Worm (Caenorhabditis elegans): ENCODE data around the gene C25F9.4.
A peak's percentile ranks its signal among the peaks of the same experiment; 100 is the strongest.

Gene C25F9.4

ce11 chrV:19371777-19372176 is 44.6 kb downstream of the C25F9.4 start:
- peak; percentile 13 for TF ChIP-seq sptf-1 (tag; optimal IDR thresholded peaks at IDR 0.05)
- no peak for TF ChIP-seq mab-5 (tag; optimal IDR thresholded peaks at IDR 0.05)
- no peak for TF ChIP-seq flh-1 (GFP tag; optimal IDR thresholded peaks at IDR 0.05)
- no peak for TF ChIP-seq pha-4 (tag; optimal IDR thresholded peaks at IDR 0.05)
- no peak for TF ChIP-seq lin-13 (tag; optimal IDR thresholded peaks at IDR 0.05)
- TF ChIP-seq nhr-76 (tag; optimal IDR thresholded peaks at IDR 0.05), result no peak
- TF ChIP-seq drap-1 (GFP tag; optimal IDR thresholded peaks at IDR 0.05), result peak; percentile 59
- TF ChIP-seq snpc-4 (tag; optimal IDR thresholded peaks at IDR 0.05), result no peak
- TF ChIP-seq lsy-2 (tag; optimal IDR thresholded peaks at IDR 0.05), result no peak
- TF ChIP-seq elt-3 (tag; optimal IDR thresholded peaks at IDR 0.05), result no peak
- no peak for TF ChIP-seq nhr-12 (tag; optimal IDR thresholded peaks at IDR 0.05)

ce11 chrV:19371253-19371652 is 45.1 kb downstream of the C25F9.4 start, which contains the start of gene Y43F8A.2:
Gene Y43F8A.2 (plus strand): TSS chrV:19371553.
- TF ChIP-seq nhr-12 (tag; optimal IDR thresholded peaks at IDR 0.05) (no peak), mep-1 (tag; optimal IDR thresholded peaks at IDR 0.05) (no peak), nhr-28 (tag; optimal IDR thresholded peaks at IDR 0.05) (no peak), tbx-8 (GFP tag; optimal IDR thresholded peaks at IDR 0.05) (no peak), ham-2 (GFP tag; optimal IDR thresholded peaks at IDR 0.05) (no peak), drap-1 (GFP tag; optimal IDR thresholded peaks at IDR 0.05) (no peak), unc-120 (tag; optimal IDR thresholded peaks at IDR 0.05; ENCODE audit: poor library complexity, severe bottlenecking) (no peak), unc-62 (GFP tag; optimal IDR thresholded peaks at IDR 0.05) (no peak), blmp-1 (tag; optimal IDR thresholded peaks at IDR 0.05) (no peak), nhr-2 (tag; optimal IDR thresholded peaks at IDR 0.05) (no peak), cnd-1 (tag; optimal IDR thresholded peaks at IDR 0.05) (no peak), lin-13 (tag; optimal IDR thresholded peaks at IDR 0.05) (no peak)

- TF ChIP-seq nhr-2 (tag; optimal IDR thresholded peaks at IDR 0.05) (no peak), unc-120 (tag; optimal IDR thresholded peaks at IDR 0.05; ENCODE audit: poor library complexity, severe bottlenecking) (no peak), ceh-39 (tag; optimal IDR thresholded peaks at IDR 0.05) (no peak), pha-4 (tag; optimal IDR thresholded peaks at IDR 0.05) (no peak), mep-1 (tag; optimal IDR thresholded peaks at IDR 0.05) (no peak), sptf-1 (tag; optimal IDR thresholded peaks at IDR 0.05) (no peak)
Measured at ce11 chrV:19370189-19370588, 46.2 kb downstream of the C25F9.4 start, which contains the start of gene Y43F8A.1. Gene Y43F8A.1 (plus strand): TSS chrV:19370489.

ce11 chrV:19362568-19362967 is 53.8 kb downstream of the C25F9.4 start, which contains the start of gene C14B4.2:
Gene C14B4.2 (minus strand): TSS chrV:19362668.
- TF ChIP-seq tbx-8 (GFP tag; optimal IDR thresholded peaks at IDR 0.05), result no peak
- TF ChIP-seq nhr-28 (tag; optimal IDR thresholded peaks at IDR 0.05), result no peak
- TF ChIP-seq elt-1 (tag; optimal IDR thresholded peaks at IDR 0.05; ENCODE audit: borderline replicate concordance, insufficient read depth), result no peak
- TF ChIP-seq lsy-2 (tag; optimal IDR thresholded peaks at IDR 0.05), result no peak
- no peak for TF ChIP-seq lin-13 (tag; optimal IDR thresholded peaks at IDR 0.05)
- TF ChIP-seq snpc-4 (tag; optimal IDR thresholded peaks at IDR 0.05), result no peak
- no peak for TF ChIP-seq ceh-83 (GFP tag; optimal IDR thresholded peaks at IDR 0.05)
- TF ChIP-seq mab-5 (tag; optimal IDR thresholded peaks at IDR 0.05), result no peak
- no peak for TF ChIP-seq zip-8 (tag; optimal IDR thresholded peaks at IDR 0.05)
- TF ChIP-seq cnd-1 (tag; optimal IDR thresholded peaks at IDR 0.05), result no peak
- TF ChIP-seq nhr-237 (tag; optimal IDR thresholded peaks at IDR 0.05), result no peak
- TF ChIP-seq mep-1 (tag; optimal IDR thresholded peaks at IDR 0.05), result no peak
- no peak for TF ChIP-seq sem-2 (GFP tag; optimal IDR thresholded peaks at IDR 0.05)
- no peak for TF ChIP-seq ceh-43 (GFP tag; optimal IDR thresholded peaks at IDR 0.05)
- no peak for TF ChIP-seq unc-120 (tag; optimal IDR thresholded peaks at IDR 0.05; ENCODE audit: poor library complexity, severe bottlenecking)
- TF ChIP-seq ham-2 (GFP tag; optimal IDR thresholded peaks at IDR 0.05), result no peak
- no peak for TF ChIP-seq lin-32 (GFP tag; optimal IDR thresholded peaks at IDR 0.05)
- TF ChIP-seq blmp-1 (tag; optimal IDR thresholded peaks at IDR 0.05), result no peak
- no peak for TF ChIP-seq sptf-1 (tag; optimal IDR thresholded peaks at IDR 0.05)
